Fruit fly (Drosophila melanogaster) whole organism, embryonic: ENCODE data around the gene Dlip1.
A peak's percentile ranks its signal among the peaks of the same experiment; 100 is the strongest.

Experiments used
- CG10274 ChIP-seq: fragments of 200-800 bp; sonication (Bioruptor generic); optimal IDR thresholded peaks from 3 replicates; lab custom pipeline; 2017; ENCODE audit warnings: missing biosample characterization, mild to moderate bottlenecking, missing genetic modification characterization
- CG10654 ChIP-seq: fragments of 200-800 bp; sonication (Bioruptor generic); optimal IDR thresholded peaks from 2 replicates; lab custom pipeline; 2016; ENCODE audit warnings: missing biosample characterization, missing genetic modification characterization
- CG11456 ChIP-seq: fragments of 200-800 bp; sonication (Bioruptor generic); IDR thresholded peaks from 3 replicates; pipeline ENCODE4 v1.3.6; 2022; ENCODE audit warnings: missing biosample characterization, missing genetic modification characterization
- CG11696 ChIP-seq: fragments of 200-800 bp; sonication (Bioruptor generic); IDR thresholded peaks from 2 replicates; pipeline ENCODE4 v1.3.6; 2022; ENCODE audit warnings: missing biosample characterization, missing genetic modification characterization
- CG15601 ChIP-seq: fragments of 200-800 bp; sonication (Bioruptor generic); optimal IDR thresholded peaks from 3 replicates; lab custom pipeline; 2019; ENCODE audit warnings: missing biosample characterization, mild to moderate bottlenecking, missing genetic modification characterization, moderate library complexity
- CG1603 ChIP-seq: fragments of 200-800 bp; sonication (Bioruptor generic); optimal IDR thresholded peaks from 2 replicates; lab custom pipeline; 2019; ENCODE audit warnings: missing biosample characterization, mild to moderate bottlenecking, missing genetic modification characterization, moderate library complexity
- CG16863 ChIP-seq: fragments of 200-800 bp; sonication (Bioruptor generic); optimal IDR thresholded peaks from 3 replicates; lab custom pipeline; 2016; ENCODE audit warnings: missing biosample characterization, missing genetic modification characterization
- CG17912 ChIP-seq: fragments of 200-800 bp; sonication (Bioruptor generic); optimal IDR thresholded peaks from 2 replicates; lab custom pipeline; 2018; ENCODE audit warnings: missing biosample characterization, mild to moderate bottlenecking, missing genetic modification characterization
- CG18619 ChIP-seq: fragments of 200-800 bp; sonication (Bioruptor generic); optimal IDR thresholded peaks from 3 replicates; lab custom pipeline; 2017; ENCODE audit warnings: missing biosample characterization, mild to moderate bottlenecking, missing genetic modification characterization
- CG2712 ChIP-seq: fragments of 200-800 bp; optimal IDR thresholded peaks from 3 replicates; lab custom pipeline; 2019; ENCODE audit warnings: missing biosample characterization, mild to moderate bottlenecking, missing genetic modification characterization, moderate library complexity
- CG6272 ChIP-seq: fragments of 200-800 bp; sonication (Bioruptor generic); IDR thresholded peaks from 2 replicates; pipeline ENCODE4 v1.3.6; 2022; ENCODE audit warnings: missing biosample characterization, missing genetic modification characterization
- CG6791 ChIP-seq: fragments of 200-800 bp; sonication (Bioruptor generic); IDR thresholded peaks from 3 replicates; pipeline ENCODE4 v1.3.6; 2022; ENCODE audit warnings: missing biosample characterization, missing genetic modification characterization; ENCODE audit not compliant: partially characterized antibody
- CG7357 ChIP-seq: fragments of 200-800 bp; sonication (Bioruptor generic); IDR thresholded peaks from 3 replicates; pipeline ENCODE4 v1.3.6; 2022; ENCODE audit warnings: missing biosample characterization, missing genetic modification characterization
- CG7556 ChIP-seq: fragments of 200-800 bp; sonication (Bioruptor generic); optimal IDR thresholded peaks from 2 replicates; lab custom pipeline; 2017; ENCODE audit warnings: missing biosample characterization, mild to moderate bottlenecking, missing genetic modification characterization
- CG8281 ChIP-seq: fragments of 200-800 bp; sonication (Bioruptor generic); optimal IDR thresholded peaks from 2 replicates; lab custom pipeline; 2018; ENCODE audit warnings: missing biosample characterization, mild to moderate bottlenecking, missing genetic modification characterization, moderate library complexity
- CG9437 ChIP-seq: fragments of 200-800 bp; sonication (Bioruptor generic); optimal IDR thresholded peaks from 2 replicates; lab custom pipeline; 2018; ENCODE audit warnings: missing biosample characterization, mild to moderate bottlenecking, missing genetic modification characterization
- CG9609 ChIP-seq: fragments of 200-800 bp; sonication (Bioruptor generic); optimal IDR thresholded peaks from 3 replicates; lab custom pipeline; 2016; ENCODE audit warnings: missing biosample characterization, missing genetic modification characterization
- CoRest ChIP-seq: fragments of 200-800 bp; sonication (Bioruptor generic); optimal IDR thresholded peaks from 3 replicates; lab custom pipeline; 2018; ENCODE audit warnings: missing biosample characterization, mild to moderate bottlenecking, missing genetic modification characterization, moderate library complexity
- D19A ChIP-seq: fragments of 200-800 bp; optimal IDR thresholded peaks from 3 replicates; lab custom pipeline; 2019; ENCODE audit warnings: missing biosample characterization, mild to moderate bottlenecking, missing genetic modification characterization, moderate library complexity
- Dp ChIP-seq: fragments of 200-800 bp; sonication (Bioruptor generic); optimal IDR thresholded peaks from 2 replicates; lab custom pipeline; 2018; ENCODE audit warnings: missing biosample characterization, mild to moderate bottlenecking, missing genetic modification characterization, moderate library complexity
- GATAe ChIP-seq: fragments of 200-800 bp; sonication (Bioruptor generic); conservative IDR thresholded peaks from 2 replicates; pipeline ENCODE4 v1.3.6; 2022; ENCODE audit warnings: missing biosample characterization, missing genetic modification characterization
- HmgZ ChIP-seq: fragments of 200-800 bp; sonication (Bioruptor generic); optimal IDR thresholded peaks from 2 replicates; lab custom pipeline; 2018; ENCODE audit warnings: missing biosample characterization, mild to moderate bottlenecking, missing genetic modification characterization
- Hr3 ChIP-seq: fragments of 200-800 bp; sonication (Bioruptor generic); optimal IDR thresholded peaks from 3 replicates; lab custom pipeline; 2016; ENCODE audit warnings: missing biosample characterization, missing genetic modification characterization
- MTF-1 ChIP-seq: fragments of 200-800 bp; sonication (Bioruptor generic); optimal IDR thresholded peaks from 2 replicates; lab custom pipeline; 2018; ENCODE audit warnings: missing biosample characterization, mild to moderate bottlenecking, missing genetic modification characterization, borderline replicate concordance
- Max ChIP-seq: fragments of 200-800 bp; sonication (Bioruptor generic); optimal IDR thresholded peaks from 2 replicates; lab custom pipeline; 2016; ENCODE audit warnings: missing biosample characterization, mild to moderate bottlenecking, missing genetic modification characterization
- Mrtf ChIP-seq: fragments of 200-800 bp; sonication (Bioruptor generic); IDR thresholded peaks from 3 replicates; pipeline ENCODE4 v1.3.6; 2022; ENCODE audit warnings: missing biosample characterization, missing genetic modification characterization
- Opbp ChIP-seq: fragments of 200-800 bp; sonication (Bioruptor generic); IDR thresholded peaks from 3 replicates; pipeline ENCODE4 v1.3.6; 2022; ENCODE audit warnings: missing biosample characterization, missing genetic modification characterization; ENCODE audit not compliant: partially characterized antibody
- Taf1 ChIP-seq: fragments of 200-800 bp; sonication (Bioruptor generic); IDR thresholded peaks from 2 replicates; pipeline ENCODE4 v1.3.6; 2022; ENCODE audit warnings: missing biosample characterization, missing genetic modification characterization
- ato ChIP-seq: fragments of 200-800 bp; sonication (Bioruptor generic); IDR thresholded peaks from 2 replicates; pipeline ENCODE4 v1.3.6; 2022; ENCODE audit warnings: missing biosample characterization, missing genetic modification characterization; ENCODE audit not compliant: partially characterized antibody
- cad ChIP-seq: fragments of >200 bp; optimal IDR thresholded peaks from 2 replicates; lab custom pipeline; 2017; ENCODE audit warnings: missing biosample characterization, missing genetic modification characterization
- crp ChIP-seq, 2 experiments: fragments of 200-800 bp; sonication (Bioruptor generic); optimal IDR thresholded peaks; 2 replicates in 1 of 2; 3 replicates in 1 of 2; lab custom pipeline; 2017; ENCODE audit warnings: missing biosample characterization in 2 of 2, missing genetic modification characterization in 2 of 2, mild to moderate bottlenecking in 1 of 2, moderate library complexity in 1 of 2
- da ChIP-seq: fragments of 200-800 bp; sonication (Bioruptor generic); optimal IDR thresholded peaks from 2 replicates; lab custom pipeline; 2016; ENCODE audit warnings: missing biosample characterization, missing genetic modification characterization
- gcm2 ChIP-seq: fragments of 200-800 bp; sonication (Bioruptor generic); optimal IDR thresholded peaks from 2 replicates; lab custom pipeline; 2016; ENCODE audit warnings: missing biosample characterization, missing genetic modification characterization
- gsb-n ChIP-seq: fragments of 200-800 bp; sonication (Bioruptor generic); optimal IDR thresholded peaks from 3 replicates; lab custom pipeline; 2018; ENCODE audit warnings: missing biosample characterization, mild to moderate bottlenecking, missing genetic modification characterization
- kah ChIP-seq: fragments of 200-800 bp; sonication (Bioruptor generic); optimal IDR thresholded peaks from 2 replicates; lab custom pipeline; 2018; ENCODE audit warnings: missing biosample characterization, mild to moderate bottlenecking, missing genetic modification characterization
- kay ChIP-seq: fragments of 200-800 bp; sonication (Bioruptor generic); optimal IDR thresholded peaks from 2 replicates; lab custom pipeline; 2016; ENCODE audit warnings: missing biosample characterization, missing genetic modification characterization
- klu ChIP-seq: fragments of 200-800 bp; sonication (Bioruptor generic); IDR thresholded peaks from 2 replicates; pipeline ENCODE4 v1.3.6; 2022; ENCODE audit warnings: missing biosample characterization, missing genetic modification characterization
- pan ChIP-seq, 4 experiments: fragments of >200 bp in 3 of 4; fragments of 200-800 bp in 1 of 4; sonication (Bioruptor generic) in 1 of 4; optimal IDR thresholded peaks in 3 of 4; IDR thresholded peaks in 1 of 4; 2 replicates each; pipeline versions ENCODE4 v1.3.6 to Lab custom; 2017 to 2022; ENCODE audit warnings: missing biosample characterization in 2 of 4, missing genetic modification characterization in 2 of 4, mixed read lengths in 1 of 4
- pzg ChIP-seq: fragments of 200-800 bp; sonication (Bioruptor generic); optimal IDR thresholded peaks from 3 replicates; lab custom pipeline; 2018; ENCODE audit warnings: missing biosample characterization, mild to moderate bottlenecking, missing genetic modification characterization, moderate library complexity
- repo ChIP-seq: fragments of 200-800 bp; sonication (Bioruptor generic); optimal IDR thresholded peaks from 2 replicates; lab custom pipeline; 2016; ENCODE audit warnings: missing biosample characterization, missing genetic modification characterization
- rib ChIP-seq: fragments of 200-800 bp; sonication (Bioruptor generic); IDR thresholded peaks from 2 replicates; pipeline ENCODE4 v1.3.6; 2022; ENCODE audit warnings: missing biosample characterization, missing genetic modification characterization
- row ChIP-seq: fragments of 200-800 bp; sonication (Bioruptor generic); IDR thresholded peaks from 3 replicates; pipeline ENCODE4 v1.3.6; 2022; ENCODE audit warnings: missing biosample characterization, missing genetic modification characterization
- sens ChIP-seq: fragments of 200-800 bp; sonication (Bioruptor generic); peaks from one replicate; lab custom pipeline; 2016; ENCODE audit warnings: missing biosample characterization, missing genetic modification characterization
- slou ChIP-seq: fragments of 200-800 bp; sonication (Bioruptor generic); optimal IDR thresholded peaks from 3 replicates; lab custom pipeline; 2016; ENCODE audit warnings: missing biosample characterization, missing genetic modification characterization
- ssp ChIP-seq: fragments of 200-800 bp; sonication (Bioruptor generic); IDR thresholded peaks from 2 replicates; pipeline ENCODE4 v1.3.6; 2022; ENCODE audit warnings: missing biosample characterization, missing genetic modification characterization
- tap ChIP-seq: fragments of 200-800 bp; optimal IDR thresholded peaks from 3 replicates; lab custom pipeline; 2019; ENCODE audit warnings: missing biosample characterization, mild to moderate bottlenecking, missing genetic modification characterization, moderate library complexity
- unpg ChIP-seq: fragments of 200-800 bp; sonication (Bioruptor generic); optimal IDR thresholded peaks from 3 replicates; lab custom pipeline; 2018; ENCODE audit warnings: missing biosample characterization, mild to moderate bottlenecking, missing genetic modification characterization, moderate library complexity
- vfl ChIP-seq: fragments of 200-800 bp; sonication (Bioruptor generic); optimal IDR thresholded peaks from 2 replicates; lab custom pipeline; 2016; ENCODE audit warnings: missing biosample characterization, missing genetic modification characterization
- wdn ChIP-seq: fragments of 200-800 bp; sonication (Bioruptor generic); IDR thresholded peaks from 2 replicates; pipeline ENCODE4 v1.3.6; 2022; ENCODE audit warnings: missing biosample characterization, missing genetic modification characterization
- yki ChIP-seq: fragments of >200 bp; optimal IDR thresholded peaks from 3 replicates; lab custom pipeline; 2018
- z ChIP-seq: fragments of 200-800 bp; sonication (Bioruptor generic); IDR thresholded peaks from 3 replicates; pipeline ENCODE4 v1.3.6; 2022; ENCODE audit warnings: missing biosample characterization, missing genetic modification characterization

The Dlip1 gene

DNA sequence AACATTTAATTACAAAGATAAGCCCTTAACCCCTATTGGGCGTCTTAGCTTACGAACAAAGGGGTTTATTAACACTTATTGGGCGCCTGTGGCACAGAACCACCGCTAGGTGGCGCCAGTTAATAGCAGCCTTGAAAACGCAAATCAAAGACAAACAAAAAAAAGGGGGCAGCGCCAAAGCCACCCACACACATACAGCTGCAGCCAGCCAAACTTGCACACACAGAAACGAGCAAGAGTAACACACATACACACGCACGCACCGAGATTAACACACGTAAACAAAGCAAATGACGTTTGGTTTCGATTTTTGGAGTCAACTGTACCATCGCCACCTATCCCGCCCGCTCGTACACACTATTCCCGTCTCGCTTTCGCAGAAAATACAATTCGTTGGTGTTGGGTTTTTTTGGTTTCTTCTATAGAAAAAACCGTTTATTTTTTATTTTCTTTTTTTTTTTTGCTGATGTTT lies 6.3 kb upstream of the Dlip1 start (continued):
- TF ChIP-seq Hr3 (GFP tag; lab: Kevin White, UChicago) (peak; percentile 17), ssp (GFP tag; lab: Robert Waterston, UW) (no peak), row (GFP tag; lab: Robert Waterston, UW) (peak; percentile 60; the same call in 2 of the 3 replicates), wdn (peak; percentile 96), pan (optimal IDR thresholded peaks at IDR 0.05; lab: Kevin White, UChicago) (no peak), pan (GFP tag; optimal IDR thresholded peaks at IDR 0.05 in 1 of 2, IDR thresholded peaks at IDR 0.05 in 1 of 2) (peak in 1 of 2 experiments; percentile 55), slou (GFP tag; lab: Kevin White, UChicago) (peak; percentile 9), crp (GFP tag; optimal IDR thresholded peaks at IDR 0.05; lab: Kevin White, UChicago) (no peak), CG7556 (peak; percentile 32), CG10654 (GFP tag; lab: Kevin White, UChicago) (no peak), CG11696 (GFP tag; lab: Robert Waterston, UW) (0 out of 2 replicates have a peak, but pooled peaks have one; percentile 29), CG17912 (GFP tag; lab: Kevin White, UChicago) (no peak), CG8281 (tag; lab: Kevin White, UChicago) (no peak), tap (tag; lab: Kevin White, UChicago) (no peak), gcm2 (GFP tag; lab: Kevin White, UChicago) (no peak), pzg (GFP tag; lab: Kevin White, UChicago) (peak; percentile 10), CG9609 (GFP tag; lab: Kevin White, UChicago) (no peak), CG2712 (peak; percentile 24), rib (GFP tag; lab: Robert Waterston, UW) (peak; percentile 73; the same call in 1 of the 2 replicates), Dp (GFP tag; lab: Kevin White, UChicago) (no peak), CoRest (tag; lab: Kevin White, UChicago) (peak; percentile 30), D19A (tag; lab: Kevin White, UChicago) (no peak), Mrtf (GFP tag; lab: Robert Waterston, UW) (no peak), klu (no peak), gsb-n (no peak), kah (GFP tag; lab: Kevin White, UChicago) (no peak), CG10274 (GFP tag; lab: Kevin White, UChicago) (no peak), CG7357 (no peak), da (GFP tag; lab: Kevin White, UChicago) (no peak), CG16863 (GFP tag; lab: Kevin White, UChicago) (no peak), CG11456 (peak; percentile 60; the same call in 1 of the 3 replicates), CG6272 (no peak), cad (GFP tag; lab: Kevin White, UChicago) (no peak), repo (GFP tag; lab: Kevin White, UChicago) (no peak), z (GFP tag; lab: Robert Waterston, UW) (no peak), sens (GFP tag; lab: Kevin White, UChicago) (peak; percentile 79), CG1603 (peak; percentile 15), HmgZ (tag; lab: Kevin White, UChicago) (peak; percentile 54), CG6791 (GFP tag; lab: Robert Waterston, UW) (no peak), ato (GFP tag; lab: Robert Waterston, UW) (no peak), MTF-1 (GFP tag; lab: Kevin White, UChicago) (no peak), kay (GFP tag; lab: Kevin White, UChicago) (no peak), Opbp (no peak), CG18619 (GFP tag; lab: Kevin White, UChicago) (no peak), CG9437 (no peak), unpg (GFP tag; lab: Kevin White, UChicago) (peak; percentile 22), CG15601 (tag; lab: Kevin White, UChicago) (peak; percentile 24), Taf1 (no peak), Max (GFP tag; lab: Kevin White, UChicago) (no peak), vfl (no peak), yki (lab: Kevin White, UChicago) (no peak), GATAe (no peak; the same call in 1 of the 2 replicates)
